Worm (Caenorhabditis elegans) whole organism, late embryonic: Measurements from ENCODE around the gene sma-2.
A peak's percentile ranks its signal among the peaks of the same experiment; 100 is the strongest.

ENCODE experiments used
- C08G9.2 ChIP-seq: sonication (generic microtip); optimal IDR thresholded peaks from 2 replicates; lab custom pipeline; 2016; ENCODE audit warnings: mild to moderate bottlenecking, missing genetic modification characterization, moderate library complexity, missing compliant biosample characterization
- F13H6.1 ChIP-seq: sonication (generic microtip); optimal IDR thresholded peaks from 2 replicates; lab custom pipeline; 2016; ENCODE audit warnings: missing genetic modification characterization, missing compliant biosample characterization
- K02D7.2 ChIP-seq: sonication (generic microtip); optimal IDR thresholded peaks from 2 replicates; lab custom pipeline; 2017; ENCODE audit warnings: mild to moderate bottlenecking, missing genetic modification characterization, missing compliant biosample characterization
- K09A11.1 ChIP-seq: sonication (generic microtip); optimal IDR thresholded peaks from 2 replicates; lab custom pipeline; 2017; ENCODE audit warnings: antibody characterized with exemption, mild to moderate bottlenecking, missing genetic modification characterization, missing compliant biosample characterization; ENCODE audit not compliant: insufficient read depth
- Y22D7AL.16 ChIP-seq: sonication (generic microtip); optimal IDR thresholded peaks from 2 replicates; lab custom pipeline; 2016; ENCODE audit warnings: missing genetic modification characterization, missing compliant biosample characterization
- ama-1 ChIP-seq: fragments of 150-350 bp; optimal IDR thresholded peaks from 2 replicates; lab custom pipeline; 2014
- ceh-14 ChIP-seq: sonication (generic microtip); optimal IDR thresholded peaks from 2 replicates; lab custom pipeline; 2016; ENCODE audit warnings: missing genotype, missing genetic modification characterization, missing compliant biosample characterization
- ceh-18 ChIP-seq: sonication (generic microtip); optimal IDR thresholded peaks from 2 replicates; lab custom pipeline; 2016; ENCODE audit warnings: missing genetic modification characterization, missing compliant biosample characterization
- ceh-19 ChIP-seq: fragments of 200-800 bp; sonication (Bioruptor generic); optimal IDR thresholded peaks from 2 replicates; lab custom pipeline; 2018; ENCODE audit warnings: mild to moderate bottlenecking, missing genetic modification characterization, missing compliant biosample characterization
- ceh-2 ChIP-seq: sonication (generic microtip); optimal IDR thresholded peaks from 2 replicates; lab custom pipeline; 2016; ENCODE audit warnings: missing genotype, missing genetic modification characterization, missing compliant biosample characterization
- ceh-22 ChIP-seq: sonication (generic microtip); optimal IDR thresholded peaks from 2 replicates; lab custom pipeline; 2017; ENCODE audit warnings: missing biosample characterization, missing genetic modification characterization
- ceh-24 ChIP-seq: sonication (generic microtip); optimal IDR thresholded peaks from 2 replicates; lab custom pipeline; 2016; ENCODE audit warnings: mild to moderate bottlenecking, missing genetic modification characterization, missing compliant biosample characterization
- ceh-30 ChIP-seq: fragments of 150-350 bp; optimal IDR thresholded peaks from 2 replicates; lab custom pipeline; 2014; ENCODE audit warnings: missing biosample characterization, missing genetic modification characterization
- ceh-31 ChIP-seq: sonication (generic microtip); optimal IDR thresholded peaks from 2 replicates; lab custom pipeline; 2016; ENCODE audit warnings: missing genetic modification characterization, missing compliant biosample characterization
- ceh-34 ChIP-seq: sonication (generic microtip); optimal IDR thresholded peaks from 2 replicates; lab custom pipeline; 2016; ENCODE audit warnings: mild to moderate bottlenecking, missing genetic modification characterization, missing compliant biosample characterization
- ceh-45 ChIP-seq: fragments of 200-800 bp; sonication (Bioruptor generic); IDR thresholded peaks from 2 replicates; pipeline ENCODE4 v1.3.6; 2022; ENCODE audit warnings: missing genetic modification reagents, missing genetic modification characterization, missing compliant biosample characterization
- ceh-48 ChIP-seq: sonication (generic microtip); optimal IDR thresholded peaks from 2 replicates; lab custom pipeline; 2016; ENCODE audit warnings: missing genetic modification characterization, inconsistent platforms, missing compliant biosample characterization
- ceh-9 ChIP-seq: sonication (generic microtip); optimal IDR thresholded peaks from 2 replicates; lab custom pipeline; 2016; ENCODE audit warnings: mild to moderate bottlenecking, missing genetic modification characterization, inconsistent platforms, missing compliant biosample characterization
- che-1 ChIP-seq: sonication (generic microtip); optimal IDR thresholded peaks from 2 replicates; lab custom pipeline; 2016; ENCODE audit warnings: mild to moderate bottlenecking, missing genetic modification characterization, missing compliant biosample characterization
- elt-2 ChIP-seq: sonication (generic microtip); optimal IDR thresholded peaks from 2 replicates; lab custom pipeline; 2016; ENCODE audit warnings: missing genetic modification reagents, missing genetic modification characterization, missing compliant biosample characterization
- fkh-10 ChIP-seq: fragments of 150-350 bp; optimal IDR thresholded peaks from 2 replicates; lab custom pipeline; 2014; ENCODE audit warnings: missing biosample characterization, missing genetic modification reagents, missing genetic modification characterization
- fkh-6 ChIP-seq: sonication (generic microtip); optimal IDR thresholded peaks from 2 replicates; lab custom pipeline; 2016; ENCODE audit warnings: missing genetic modification characterization, missing compliant biosample characterization
- hlh-30 ChIP-seq: sonication (generic microtip); optimal IDR thresholded peaks from 2 replicates; lab custom pipeline; 2017; ENCODE audit warnings: antibody characterized with exemption, missing genetic modification characterization, missing compliant biosample characterization; ENCODE audit not compliant: insufficient read depth
- hlh-6 ChIP-seq: sonication (generic microtip); optimal IDR thresholded peaks from 2 replicates; lab custom pipeline; 2016; ENCODE audit warnings: missing genotype, missing genetic modification characterization, missing compliant biosample characterization
- hlh-8 ChIP-seq: sonication (generic microtip); optimal IDR thresholded peaks from 2 replicates; lab custom pipeline; 2016; ENCODE audit warnings: missing genotype, missing genetic modification characterization, missing compliant biosample characterization
- mec-3 ChIP-seq: sonication (generic microtip); optimal IDR thresholded peaks from 2 replicates; lab custom pipeline; 2016; ENCODE audit warnings: borderline replicate concordance, missing genetic modification characterization, missing compliant biosample characterization
- nfya-1 ChIP-seq: sonication (generic microtip); optimal IDR thresholded peaks from 2 replicates; lab custom pipeline; 2017; ENCODE audit warnings: missing genetic modification characterization, mild to moderate bottlenecking, missing compliant biosample characterization, antibody characterized with exemption, moderate library complexity
- npax-4 ChIP-seq: sonication (generic microtip); optimal IDR thresholded peaks from 2 replicates; lab custom pipeline; 2016; ENCODE audit warnings: missing genetic modification characterization, missing compliant biosample characterization
- odd-2 ChIP-seq: sonication (generic microtip); optimal IDR thresholded peaks from 2 replicates; lab custom pipeline; 2017; ENCODE audit warnings: antibody characterized with exemption, mild to moderate bottlenecking, missing genetic modification characterization, missing compliant biosample characterization
- pag-3 ChIP-seq: sonication (generic microtip); optimal IDR thresholded peaks from 2 replicates; lab custom pipeline; 2016; ENCODE audit warnings: missing compliant biosample characterization, missing genetic modification characterization, borderline replicate concordance
- pat-9 ChIP-seq: fragments of 200-800 bp; sonication (Bioruptor generic); optimal IDR thresholded peaks from 2 replicates; lab custom pipeline; 2018; ENCODE audit warnings: mild to moderate bottlenecking, missing genetic modification characterization, moderate library complexity, missing compliant biosample characterization
- pax-1 ChIP-seq: fragments of 150-350 bp; optimal IDR thresholded peaks from 2 replicates; lab custom pipeline; 2014; ENCODE audit warnings: missing biosample characterization, missing genetic modification characterization
- pha-4 ChIP-seq: fragments of 150-350 bp; optimal IDR thresholded peaks from 2 replicates; lab custom pipeline; 2018; ENCODE audit warnings: missing biosample characterization, missing genetic modification reagents, missing genetic modification characterization
- pqm-1 ChIP-seq: sonication (generic microtip); optimal IDR thresholded peaks from 2 replicates; lab custom pipeline; 2016; ENCODE audit warnings: missing genetic modification characterization, missing compliant biosample characterization
- pros-1 ChIP-seq: fragments of 150-350 bp; optimal IDR thresholded peaks from 2 replicates; lab custom pipeline; 2014; ENCODE audit warnings: missing biosample characterization, missing genetic modification reagents, missing genetic modification characterization
- ref-2 ChIP-seq: sonication (generic microtip); optimal IDR thresholded peaks from 2 replicates; lab custom pipeline; 2016; ENCODE audit warnings: missing genetic modification characterization, missing compliant biosample characterization
- rnt-1 ChIP-seq: sonication (generic microtip); optimal IDR thresholded peaks from 2 replicates; lab custom pipeline; 2016; ENCODE audit warnings: missing genetic modification characterization, missing compliant biosample characterization
- sdc-2 ChIP-seq: sonication (generic microtip); optimal IDR thresholded peaks from 2 replicates; lab custom pipeline; 2016; ENCODE audit warnings: missing genotype, missing genetic modification characterization, missing compliant biosample characterization
- syd-9 ChIP-seq: sonication (generic microtip); optimal IDR thresholded peaks from 2 replicates; lab custom pipeline; 2016; ENCODE audit warnings: mild to moderate bottlenecking, missing genetic modification characterization, moderate library complexity, missing compliant biosample characterization
- tbx-2 ChIP-seq: sonication (generic microtip); optimal IDR thresholded peaks from 2 replicates; lab custom pipeline; 2016; ENCODE audit warnings: missing genetic modification characterization, missing compliant biosample characterization
- tbx-7 ChIP-seq: sonication (generic microtip); optimal IDR thresholded peaks from 2 replicates; lab custom pipeline; 2016; ENCODE audit warnings: missing genotype, missing genetic modification characterization, missing compliant biosample characterization
- unc-3 ChIP-seq, 2 experiments: fragments of 200-800 bp in 1 of 2; sonication (Bioruptor generic) in 1 of 2; sonication (generic microtip) in 1 of 2; conservative IDR thresholded peaks in 1 of 2; optimal IDR thresholded peaks in 1 of 2; 2 replicates each; pipeline versions ENCODE4 v1.3.6 to Lab custom; 2016 to 2022; ENCODE audit warnings: missing compliant biosample characterization in 2 of 2, missing genetic modification characterization in 2 of 2, missing genetic modification reagents in 1 of 2
- unc-42 ChIP-seq: sonication (generic microtip); optimal IDR thresholded peaks from 2 replicates; lab custom pipeline; 2016; ENCODE audit warnings: missing genotype, missing genetic modification characterization, missing compliant biosample characterization
- unc-55 ChIP-seq: sonication (generic microtip); optimal IDR thresholded peaks from 2 replicates; lab custom pipeline; 2017; ENCODE audit warnings: missing biosample characterization, missing genetic modification reagents, missing genetic modification characterization
- zip-5 ChIP-seq: sonication (generic microtip); optimal IDR thresholded peaks from 2 replicates; lab custom pipeline; 2016; ENCODE audit warnings: missing genetic modification characterization, missing compliant biosample characterization
- ztf-16 ChIP-seq: sonication (generic microtip); optimal IDR thresholded peaks from 2 replicates; lab custom pipeline; 2017; ENCODE audit warnings: missing genetic modification characterization, missing compliant biosample characterization

The sma-2 gene

DNA sequence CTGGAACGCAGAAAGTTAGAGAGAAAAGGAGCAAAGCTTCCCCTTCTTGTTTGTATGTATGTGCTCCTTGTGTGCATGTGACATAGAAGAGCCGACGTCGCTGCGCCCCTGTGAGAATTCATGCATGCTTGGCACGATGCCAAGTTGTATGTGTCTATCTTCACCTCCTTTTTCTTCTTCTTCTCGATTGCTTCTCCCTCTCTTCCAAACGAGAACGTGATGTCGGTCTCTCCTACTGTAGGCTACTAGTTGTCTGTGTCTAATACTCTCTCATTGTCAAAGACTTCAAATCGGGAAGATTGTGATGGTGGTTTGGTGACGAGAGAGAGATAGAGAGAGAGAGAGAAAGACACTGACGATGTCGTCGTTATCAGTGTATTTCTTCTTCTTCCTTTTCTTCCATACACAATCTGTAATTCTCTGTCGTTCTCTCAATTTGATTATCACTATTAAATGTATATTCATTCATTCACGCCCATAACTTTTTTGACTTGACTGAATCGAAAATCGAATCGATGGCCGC is 47.8 kb downstream of the sma-2 start:
- TF ChIP-seq tbx-2 (peak; percentile 23), pha-4 (no peak), ceh-31 (tag; lab: Kevin White, UChicago) (peak; percentile 50), elt-2 (tag; lab: Kevin White, UChicago) (peak; percentile 65), pat-9 (tag; lab: Kevin White, UChicago) (no peak), fkh-6 (tag; lab: Kevin White, UChicago) (no peak), unc-55 (GFP tag; lab: Kevin White, UChicago) (peak; percentile 60), unc-42 (tag; lab: Kevin White, UChicago) (peak; percentile 20), ceh-18 (tag; lab: Kevin White, UChicago) (peak; percentile 33), ceh-14 (tag; lab: Kevin White, UChicago) (no peak), nfya-1 (tag; lab: Kevin White, UChicago) (peak; percentile 66), C08G9.2 (tag; lab: Kevin White, UChicago) (no peak), hlh-30 (tag; lab: Kevin White, UChicago) (peak; percentile 19), ceh-34 (tag; lab: Kevin White, UChicago) (no peak)

DNA sequence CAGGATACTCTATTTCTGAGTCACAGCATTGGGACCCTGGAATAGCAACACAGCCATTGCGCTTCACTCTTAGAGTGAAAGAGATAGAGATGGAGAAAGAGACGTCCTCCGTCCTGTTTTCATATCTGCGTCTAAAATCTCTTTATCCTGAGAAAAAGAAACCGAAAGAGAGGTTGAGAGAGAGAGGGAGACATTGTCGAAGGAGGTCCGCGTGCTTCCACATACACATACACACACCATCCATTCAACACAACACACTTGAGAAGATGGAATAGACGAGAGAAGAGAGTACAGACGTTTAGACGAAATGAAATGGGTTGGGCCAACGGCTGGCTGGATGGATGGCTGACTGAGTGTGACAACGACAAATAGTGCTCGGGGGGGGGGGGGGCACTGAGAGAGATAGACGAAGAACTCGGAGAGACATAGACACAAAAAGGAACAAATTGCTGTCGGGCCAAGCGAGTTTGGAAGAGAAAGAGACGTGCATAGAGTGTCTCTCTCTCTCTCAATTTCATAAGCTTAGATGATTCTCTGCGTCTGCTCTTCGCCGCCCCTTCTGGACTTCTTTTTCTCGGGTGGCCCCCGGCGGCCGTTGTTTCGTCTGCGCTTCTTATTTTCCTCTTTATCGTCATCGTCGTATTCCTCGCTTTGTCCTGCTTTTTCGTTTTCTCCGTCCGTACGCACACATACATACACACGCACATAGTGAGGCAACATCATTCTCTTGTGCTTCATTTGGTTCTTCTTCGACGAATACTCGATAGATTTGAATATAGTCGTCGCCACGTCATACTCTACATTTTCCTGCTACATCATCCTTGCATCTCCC is 50.7 kb downstream of the sma-2 start, which contains the start of gene F54F2.6:
Gene F54F2.6, minus strand, starts transcription at position 738 of the 832 bp plus-strand sequence.
- TF ChIP-seq pqm-1 (tag; lab: Kevin White, UChicago) (peak; percentile 53), fkh-6 (tag; lab: Kevin White, UChicago) (no peak), nfya-1 (tag; lab: Kevin White, UChicago) (peak; percentile 96), ceh-18 (tag; lab: Kevin White, UChicago) (peak; percentile 96), ceh-45 (no peak), sdc-2 (peak; percentile 58), pha-4 (no peak), ceh-14 (tag; lab: Kevin White, UChicago) (peak; percentile 84), mec-3 (tag; lab: Kevin White, UChicago) (peak; percentile 27), K09A11.1 (tag; lab: Kevin White, UChicago) (peak; percentile 47), pax-1 (no peak), hlh-8 (peak; percentile 60), ztf-16 (tag; lab: Kevin White, UChicago) (peak; percentile 41), C08G9.2 (tag; lab: Kevin White, UChicago) (no peak), K02D7.2 (tag; lab: Kevin White, UChicago) (no peak), ceh-9 (tag; lab: Kevin White, UChicago) (no peak), ceh-2 (tag; lab: Kevin White, UChicago) (peak; percentile 57), tbx-7 (tag; lab: Kevin White, UChicago) (no peak), ceh-24 (tag; lab: Kevin White, UChicago) (no peak), hlh-6 (no peak), unc-3 (GFP tag; conservative IDR thresholded peaks at IDR 0.05; lab: Robert Waterston, UW) (0 out of 2 replicates have a peak, but pooled peaks have one; percentile 24), unc-3 (tag; optimal IDR thresholded peaks at IDR 0.05; lab: Kevin White, UChicago) (peak; percentile 42), syd-9 (peak; percentile 69), unc-42 (tag; lab: Kevin White, UChicago) (peak; percentile 86), F13H6.1 (peak; percentile 45), Y22D7AL.16 (no peak), ref-2 (tag; lab: Kevin White, UChicago) (peak; percentile 81), tbx-2 (peak; percentile 80), ceh-31 (tag; lab: Kevin White, UChicago) (peak; percentile 91), pros-1 (tag; lab: Kevin White, UChicago) (peak; percentile 78), che-1 (tag; lab: Kevin White, UChicago) (no peak), ceh-30 (peak; percentile 3), ceh-19 (GFP tag; lab: Kevin White, UChicago) (peak; percentile 77), zip-5 (peak; percentile 14), ceh-34 (tag; lab: Kevin White, UChicago) (peak; percentile 88), npax-4 (tag; lab: Kevin White, UChicago) (no peak), ama-1 (lab: Kevin White, UChicago) (peak; percentile 64), fkh-10 (GFP tag; lab: Kevin White, UChicago) (no peak), ceh-48 (tag; lab: Kevin White, UChicago) (peak; percentile 0), rnt-1 (tag; lab: Kevin White, UChicago) (peak; percentile 60), pag-3 (no peak), odd-2 (tag; lab: Kevin White, UChicago) (no peak), ceh-22 (tag; lab: Kevin White, UChicago) (peak; percentile 69)
